Comparison of ENCODE assay signal across 1 fruit fly cellular context in genomic region chr3L:21176276-21176934, dm6.
TF ChIP-seq lines count a peak whose summit lies in the region.

No protein-coding gene starts in this region.

TF ChIP-seq in whole organism, embryonic, 481 proteins besides CTCF, POLR2A, EP300 and RAD21 (continued from another document):
- TF ChIP-seq CG17385 (GFP tag; optimal IDR thresholded peaks at IDR 0.05; lab: Kevin White, UChicago) (peak; percentile 98), sc (optimal IDR thresholded peaks at IDR 0.05; lab: Kevin White, UChicago) (no peak), sc (GFP tag; optimal IDR thresholded peaks at IDR 0.05; lab: Kevin White, UChicago) (no peak)
